Worm (Caenorhabditis elegans) whole organism, L2 larva: ENCODE measurements around the gene K11G9.5.

Source experiments
- C34F6.9 ChIP-seq: fragments of 150-350 bp; optimal IDR thresholded peaks from 2 replicates; lab custom pipeline; 2014; ENCODE audit warnings: missing biosample characterization, missing genetic modification characterization
- blmp-1 ChIP-seq: sonication (generic microtip); optimal IDR thresholded peaks from 2 replicates; lab custom pipeline; 2017; ENCODE audit warnings: missing genetic modification characterization, mild to moderate bottlenecking, missing compliant biosample characterization, antibody characterized with exemption, moderate library complexity; ENCODE audit not compliant: insufficient read depth
- ceh-82 ChIP-seq: fragments of 150-350 bp; optimal IDR thresholded peaks from 2 replicates; lab custom pipeline; 2014; ENCODE audit warnings: missing biosample characterization, missing genetic modification characterization
- elt-1 ChIP-seq: fragments of 150-350 bp; optimal IDR thresholded peaks from 2 replicates; lab custom pipeline; 2014; ENCODE audit warnings: missing biosample characterization, missing genetic modification characterization
- mdl-1 ChIP-seq, 2 experiments: fragments of 150-350 bp in 1 of 2; sonication (generic microtip) in 1 of 2; optimal IDR thresholded peaks; 2 replicates each; lab custom pipeline; 2017; ENCODE audit warnings: missing biosample characterization in 2 of 2, missing genetic modification characterization in 2 of 2

DNA sequence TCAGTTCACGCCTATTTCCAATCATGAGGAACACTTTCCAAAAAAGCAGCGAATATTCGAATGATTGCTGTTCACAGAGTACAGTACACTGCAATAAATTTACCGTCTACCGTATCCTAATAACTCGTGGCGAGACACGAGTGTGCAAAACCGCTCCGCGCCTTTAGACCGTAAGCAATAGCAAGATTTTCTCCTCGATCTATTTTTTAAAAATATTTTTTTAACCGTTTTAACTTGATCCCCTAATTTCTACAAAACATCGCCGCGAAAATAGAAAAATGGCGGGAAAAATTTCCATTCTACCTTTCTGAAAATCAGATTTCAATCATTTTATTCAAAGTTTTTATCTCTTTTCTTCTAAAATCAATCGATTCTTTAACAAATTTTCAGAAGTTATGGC, 14.4 kb upstream of the K11G9.5 start, which contains the start of gene era-1:
- TF ChIP-seq mdl-1 (tag; optimal IDR thresholded peaks at IDR 0.05; lab: Kevin White, UChicago): no peak
- no peak for TF ChIP-seq ceh-82 (tag; lab: Kevin White, UChicago)
- no peak for TF ChIP-seq blmp-1 (tag; lab: Kevin White, UChicago)
- TF ChIP-seq elt-1: no peak
- TF ChIP-seq C34F6.9 (tag; lab: Kevin White, UChicago): no peak
